Fruit fly (Drosophila melanogaster): ENCODE results near the gene CG8028.

Gene CG8028

dm6 chrX:19306531-19306930 is 26.4 kb upstream of the CG8028 start (continued):
- TF ChIP-seq CG1233 (GFP tag; optimal IDR thresholded peaks at IDR 0.05): no peak
- no peak for TF ChIP-seq Vsx1 (GFP tag; optimal IDR thresholded peaks at IDR 0.05)
- peak; percentile 12 for TF ChIP-seq CG12659 (GFP tag; optimal IDR thresholded peaks at IDR 0.05)
- TF ChIP-seq C15 (GFP tag; IDR thresholded peaks at IDR 0.05): no peak
- no peak for TF ChIP-seq Gsc (GFP tag; IDR thresholded peaks at IDR 0.05)
- peak; percentile 40 for TF ChIP-seq PHDP (tag; optimal IDR thresholded peaks at IDR 0.05)
- no peak for TF ChIP-seq Atf3 (GFP tag; optimal IDR thresholded peaks at IDR 0.05)
- no peak for TF ChIP-seq CG11723 (GFP tag; optimal IDR thresholded peaks at IDR 0.05)
- 0 out of 2 replicates have a peak, but pooled peaks have one; percentile 25 for TF ChIP-seq Rfx (GFP tag; IDR thresholded peaks at IDR 0.05)
- TF ChIP-seq schlank (tag; optimal IDR thresholded peaks at IDR 0.05): peak; percentile 42
- no peak for TF ChIP-seq NC2α (GFP tag; optimal IDR thresholded peaks at IDR 0.05)
- no peak for TF ChIP-seq Xbp1 (GFP tag; optimal IDR thresholded peaks at IDR 0.05)
- no peak for TF ChIP-seq trh (GFP tag; optimal IDR thresholded peaks at IDR 0.05)
- TF ChIP-seq Doc3 (GFP tag; IDR thresholded peaks at IDR 0.05; ENCODE audit: partially characterized antibody): no peak
- TF ChIP-seq dmrt99B (tag; optimal IDR thresholded peaks at IDR 0.05): peak; percentile 43
- TF ChIP-seq sug (tag; optimal IDR thresholded peaks at IDR 0.05): peak; percentile 56
- TF ChIP-seq caup (GFP tag; optimal IDR thresholded peaks at IDR 0.05; ENCODE audit: severe bottlenecking): peak; percentile 32
- no peak for TF ChIP-seq inv (GFP tag; IDR thresholded peaks at IDR 0.05; ENCODE audit: partially characterized antibody)
- TF ChIP-seq Aef1 (GFP tag; IDR thresholded peaks at IDR 0.05): no peak
- peak; percentile 57 for TF ChIP-seq CG12769 (tag; optimal IDR thresholded peaks at IDR 0.05)
- no peak for TF ChIP-seq ci (GFP tag; IDR thresholded peaks at IDR 0.05)
- no peak for TF ChIP-seq bcd (GFP tag; optimal IDR thresholded peaks at IDR 0.05)
- TF ChIP-seq CG4730 (GFP tag; IDR thresholded peaks at IDR 0.05): no peak
- TF ChIP-seq CG8290 (GFP tag; optimal IDR thresholded peaks at IDR 0.05): no peak
- TF ChIP-seq CG8290 (tag; optimal IDR thresholded peaks at IDR 0.05): peak in 1 of 2 experiments; percentile 76
- no peak for TF ChIP-seq gro (GFP tag; optimal IDR thresholded peaks at IDR 0.05)
- TF ChIP-seq bbx (GFP tag; IDR thresholded peaks at IDR 0.05; ENCODE audit: partially characterized antibody): no peak
- TF ChIP-seq CG6813 (GFP tag; optimal IDR thresholded peaks at IDR 0.05): peak; percentile 15
- TF ChIP-seq CG10366 (GFP tag; IDR thresholded peaks at IDR 0.05): no peak
- no peak for TF ChIP-seq CG4404 (GFP tag; IDR thresholded peaks at IDR 0.05)
- TF ChIP-seq CG13424 (tag; optimal IDR thresholded peaks at IDR 0.05): peak; percentile 37
- TF ChIP-seq CG9932 (GFP tag; IDR thresholded peaks at IDR 0.05): no peak
- no peak for TF ChIP-seq peb (GFP tag; IDR thresholded peaks at IDR 0.05)
- 0 out of 2 replicates have a peak, but pooled peaks have one; percentile 16 for TF ChIP-seq slbo (GFP tag; IDR thresholded peaks at IDR 0.05)
- no peak for TF ChIP-seq CG3163 (GFP tag; optimal IDR thresholded peaks at IDR 0.05)
- no peak for TF ChIP-seq Adf1 (GFP tag; IDR thresholded peaks at IDR 0.05)
- peak; percentile 46 for TF ChIP-seq Fer1 (GFP tag; optimal IDR thresholded peaks at IDR 0.05)
- no peak for TF ChIP-seq dpn (GFP tag; optimal IDR thresholded peaks at IDR 0.05)
- peak; percentile 21 for TF ChIP-seq tap (tag; optimal IDR thresholded peaks at IDR 0.05)
- TF ChIP-seq amos (GFP tag; IDR thresholded peaks at IDR 0.05; ENCODE audit: partially characterized antibody): no peak
- TF ChIP-seq CG18619 (GFP tag; optimal IDR thresholded peaks at IDR 0.05): peak; percentile 27
- TF ChIP-seq fd102C (GFP tag; optimal IDR thresholded peaks at IDR 0.05): no peak
- peak; percentile 30 for TF ChIP-seq cwo (GFP tag; optimal IDR thresholded peaks at IDR 0.05)
- no peak for TF ChIP-seq CG13287 (GFP tag; IDR thresholded peaks at IDR 0.05; ENCODE audit: partially characterized antibody)
- TF ChIP-seq CG15601 (tag; optimal IDR thresholded peaks at IDR 0.05): peak; percentile 13
- no peak for TF ChIP-seq fd96Cb (tag; optimal IDR thresholded peaks at IDR 0.05)
- TF ChIP-seq CG3407 (GFP tag; optimal IDR thresholded peaks at IDR 0.05): no peak
- TF ChIP-seq CG15269 (tag; optimal IDR thresholded peaks at IDR 0.05): peak; percentile 63
- TF ChIP-seq CG15011 (GFP tag; optimal IDR thresholded peaks at IDR 0.05): peak; percentile 1
- no peak for TF ChIP-seq zfh1 (GFP tag; IDR thresholded peaks at IDR 0.05)
- no peak for TF ChIP-seq CG3838 (GFP tag; optimal IDR thresholded peaks at IDR 0.05)
